Worm (Caenorhabditis elegans): Measurements from ENCODE around the gene Y45F10B.59.

Y45F10B.59 gene

DNA sequence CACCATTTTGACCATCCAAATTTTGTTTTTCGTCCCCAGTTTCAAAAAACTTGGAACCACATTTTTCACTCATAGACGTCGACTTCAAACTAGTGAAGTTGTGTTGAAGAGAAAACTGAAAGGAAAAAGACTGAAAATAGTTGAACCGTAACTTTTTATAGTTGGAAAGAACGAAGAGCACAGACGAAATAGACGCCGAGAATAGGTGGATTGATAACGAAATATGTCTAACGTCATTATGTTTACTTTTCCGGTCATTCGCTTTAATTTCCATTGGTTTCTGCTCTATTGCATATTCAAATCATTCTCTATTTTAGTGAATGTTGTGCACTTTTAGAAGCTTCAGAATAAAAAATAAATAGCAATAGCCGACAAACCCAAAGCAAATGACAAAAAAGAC is 7.3 kb downstream of the Y45F10B.59 start, which contains the start of gene C08F11.13:
TSS of gene C08F11.13 (minus strand) at position 138 of the 400 bp plus-strand sequence.
- TF ChIP-seq pqm-1 (tag; optimal IDR thresholded peaks at IDR 0.05) = peak; percentile 23
- no peak for TF ChIP-seq jun-1 (tag; optimal IDR thresholded peaks at IDR 0.05)
- TF ChIP-seq daf-16 (GFP tag; optimal IDR thresholded peaks at IDR 0.05) = no peak
- peak; percentile 89 for TF ChIP-seq daf-16 (tag; optimal IDR thresholded peaks at IDR 0.05)
- TF ChIP-seq tra-1 (GFP tag; IDR thresholded peaks at IDR 0.05) = no peak
- peak; percentile 7 for TF ChIP-seq nhr-77 (tag; optimal IDR thresholded peaks at IDR 0.05)
- TF ChIP-seq nhr-28 (tag; optimal IDR thresholded peaks at IDR 0.05) = peak; percentile 59
- peak in 1 of 2 experiments; percentile 54 for TF ChIP-seq unc-62 (GFP tag; optimal IDR thresholded peaks at IDR 0.05 in 1 of 2)
- TF ChIP-seq unc-62 (tag; optimal IDR thresholded peaks at IDR 0.05) = no peak
- peak; percentile 44 for TF ChIP-seq dve-1 (tag; optimal IDR thresholded peaks at IDR 0.05; ENCODE audit: insufficient read depth)

DNA sequence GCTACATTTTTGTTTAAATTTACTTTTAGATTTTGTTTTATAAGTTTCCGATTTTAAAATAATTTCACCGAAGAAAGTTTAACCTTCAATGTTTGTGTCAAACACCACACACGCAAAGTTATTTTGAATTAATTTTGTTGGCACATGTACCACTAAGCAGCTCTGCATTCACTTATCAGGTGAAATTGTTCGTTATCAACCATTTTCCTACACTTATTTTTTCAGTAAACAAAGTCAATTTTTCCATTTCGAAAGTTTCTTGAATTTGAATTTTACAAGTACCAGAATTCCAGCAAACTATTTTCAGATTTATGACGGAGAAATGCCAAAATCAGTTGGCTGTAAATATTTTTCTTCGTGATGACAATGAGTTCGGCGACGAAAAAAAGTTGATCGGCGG is 16.8 kb downstream of the Y45F10B.59 start, which contains the start of gene C08F11.3:
TSS of gene C08F11.3 (plus strand) at position 301 of the 400 bp plus-strand sequence.
- no peak for TF ChIP-seq dmd-9 (GFP tag; IDR thresholded peaks at IDR 0.05)
- no peak for TF ChIP-seq daf-16 (GFP tag; optimal IDR thresholded peaks at IDR 0.05)
- peak; percentile 71 for TF ChIP-seq daf-16 (tag; optimal IDR thresholded peaks at IDR 0.05)
- peak; percentile 1 for TF ChIP-seq nhr-28 (tag; optimal IDR thresholded peaks at IDR 0.05)
- TF ChIP-seq nhr-102 (tag; optimal IDR thresholded peaks at IDR 0.05) = no peak

DNA sequence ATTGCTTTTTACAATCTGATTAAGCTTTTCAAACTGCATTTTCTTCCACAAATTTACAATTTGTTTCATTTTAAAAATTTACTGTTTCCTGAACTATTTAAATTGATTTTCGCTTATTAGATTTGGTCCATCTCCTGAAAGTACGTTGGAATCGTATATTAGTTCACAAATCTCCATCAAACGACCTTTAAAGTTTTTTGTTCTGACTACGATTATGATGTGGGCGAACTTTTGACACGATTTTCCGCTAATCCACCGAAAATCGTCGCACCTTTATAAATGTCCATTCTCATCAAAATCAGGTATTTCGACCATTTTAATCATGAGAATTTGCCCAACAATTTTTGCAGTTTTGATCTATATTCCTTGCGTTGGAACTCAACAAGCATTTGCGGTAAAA is 21.1 kb downstream of the Y45F10B.59 start, which contains the start of gene C08F11.1:
TSS of gene C08F11.1 (plus strand) at position 301 of the 400 bp plus-strand sequence.
- no peak for TF ChIP-seq lin-15B (tag; optimal IDR thresholded peaks at IDR 0.05)
- no peak for TF ChIP-seq F37D6.2 (tag; optimal IDR thresholded peaks at IDR 0.05)
- TF ChIP-seq mep-1 (tag; optimal IDR thresholded peaks at IDR 0.05) = no peak

DNA sequence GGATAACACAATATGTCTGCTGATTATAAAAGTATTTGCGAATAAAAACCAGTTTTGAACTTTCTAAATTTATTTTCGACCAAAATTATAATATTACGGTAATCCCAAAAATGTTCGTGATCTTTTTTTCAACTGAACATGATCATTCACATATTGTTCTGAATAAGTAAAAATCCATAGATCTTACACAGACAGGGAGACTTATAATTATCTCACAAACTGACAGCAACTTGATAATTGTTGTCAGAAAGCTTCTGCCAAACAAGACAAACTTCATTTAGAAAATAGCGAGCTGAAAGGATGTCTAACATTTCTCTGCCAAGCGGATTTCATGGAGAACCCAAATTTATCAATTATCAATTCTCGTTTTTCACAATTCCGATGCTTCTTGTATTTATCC is 24.1 kb downstream of the Y45F10B.59 start, which contains the start of gene sru-21:
TSS of gene sru-21 (plus strand) at position 301 of the 400 bp plus-strand sequence.
- TF ChIP-seq php-3 (GFP tag; IDR thresholded peaks at IDR 0.05) (no peak), saeg-2 (GFP tag; IDR thresholded peaks at IDR 0.05) (no peak), ztf-7 (tag; optimal IDR thresholded peaks at IDR 0.05) (no peak), set-16 (GFP tag; IDR thresholded peaks at IDR 0.05) (no peak)

DNA sequence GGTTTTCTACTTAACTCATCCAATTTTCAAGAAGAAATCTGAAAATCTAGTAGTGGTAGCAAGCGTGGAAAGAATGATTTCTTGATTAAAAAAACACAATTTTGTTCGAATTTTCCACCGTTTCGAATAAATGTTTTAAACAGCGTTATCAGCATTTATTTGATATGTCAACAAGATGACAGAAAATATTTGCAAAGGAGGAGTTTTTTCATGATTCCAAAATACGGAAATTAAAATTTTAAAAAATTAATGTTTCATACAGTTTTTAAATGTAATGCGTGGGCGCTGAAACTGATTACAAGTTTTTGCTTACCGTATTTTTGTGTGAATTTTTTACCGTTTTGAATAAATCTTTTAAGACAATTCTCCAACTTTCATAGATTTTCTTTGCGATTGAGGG is 30.2 kb downstream of the Y45F10B.59 start:
- TF ChIP-seq nhr-76 (tag; optimal IDR thresholded peaks at IDR 0.05) (no peak), nhr-25 (tag; optimal IDR thresholded peaks at IDR 0.05; ENCODE audit: borderline replicate concordance, insufficient read depth) (no peak), nhr-28 (tag; optimal IDR thresholded peaks at IDR 0.05) (no peak), ama-1 (optimal IDR thresholded peaks at IDR 0.05) (no peak), dpl-1 (GFP tag; optimal IDR thresholded peaks at IDR 0.05) (no peak), unc-62 (GFP tag; optimal IDR thresholded peaks at IDR 0.05 in 1 of 2) (peak in 1 of 2 experiments; percentile 69), unc-62 (tag; optimal IDR thresholded peaks at IDR 0.05) (no peak), ztf-11 (tag; optimal IDR thresholded peaks at IDR 0.05) (no peak), spr-3 (GFP tag; optimal IDR thresholded peaks at IDR 0.05) (no peak), pqm-1 (tag; optimal IDR thresholded peaks at IDR 0.05) (peak; percentile 24), nhr-77 (tag; optimal IDR thresholded peaks at IDR 0.05) (no peak), F26F4.8 (GFP tag; conservative IDR thresholded peaks at IDR 0.05) (no peak), daf-16 (GFP tag; optimal IDR thresholded peaks at IDR 0.05) (no peak), daf-16 (tag; optimal IDR thresholded peaks at IDR 0.05) (peak; percentile 57)

DNA sequence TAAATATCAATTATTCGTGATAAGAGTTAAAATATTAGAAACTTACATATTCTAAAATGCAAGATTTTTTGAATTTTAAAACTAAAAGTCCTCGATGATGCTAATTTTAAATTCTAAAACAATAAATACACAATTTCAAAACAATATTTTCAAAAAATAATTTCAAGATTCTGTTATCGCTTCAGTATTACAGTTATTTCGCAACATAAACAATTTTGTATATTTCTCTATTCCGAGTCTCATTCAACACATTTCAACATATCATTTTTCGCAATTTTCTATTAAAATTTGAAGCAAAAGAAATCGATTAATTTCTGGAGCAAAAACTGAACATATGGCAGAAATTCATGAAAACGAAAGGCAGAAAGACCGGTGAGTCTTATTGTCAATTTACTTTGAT is 30.7 kb downstream of the Y45F10B.59 start, which contains the start of gene fbxa-98:
TSS of gene fbxa-98 (plus strand) at position 243 of the 400 bp plus-strand sequence.
- TF ChIP-seq ztf-7 (tag; optimal IDR thresholded peaks at IDR 0.05) = peak; percentile 18
- no peak for TF ChIP-seq daf-16 (GFP tag; optimal IDR thresholded peaks at IDR 0.05)
- peak; percentile 80 for TF ChIP-seq daf-16 (tag; optimal IDR thresholded peaks at IDR 0.05)
- TF ChIP-seq pqm-1 (tag; optimal IDR thresholded peaks at IDR 0.05) = no peak

DNA sequence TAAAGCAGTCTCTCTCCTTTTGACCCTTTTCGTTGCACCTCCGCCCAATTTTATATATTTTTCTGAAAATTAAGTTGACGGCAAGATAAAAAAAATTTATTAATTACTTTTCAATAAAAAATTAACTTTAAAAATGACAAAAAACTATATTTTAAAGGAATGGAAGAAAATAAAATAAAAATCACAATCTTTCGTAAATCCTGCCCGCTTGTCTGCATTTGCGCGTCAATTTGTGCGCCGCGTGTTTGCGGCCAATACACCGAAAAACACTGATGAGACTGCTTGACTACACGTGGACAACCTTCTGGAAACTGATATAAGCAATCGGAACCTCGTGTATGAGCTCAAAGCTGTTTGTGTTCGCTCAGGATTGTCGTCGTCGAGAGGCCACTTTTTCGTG is 34.6 kb downstream of the Y45F10B.59 start, which contains the start of gene C08F11.7:
TSS of gene C08F11.7 (plus strand) at position 301 of the 400 bp plus-strand sequence.
- TF ChIP-seq dmd-6 (GFP tag; IDR thresholded peaks at IDR 0.05) = no peak
- no peak for TF ChIP-seq aly-2 (tag; optimal IDR thresholded peaks at IDR 0.05)
- TF ChIP-seq mxl-3 (GFP tag; optimal IDR thresholded peaks at IDR 0.05) = no peak
- no peak for TF ChIP-seq duxl-1 (tag; optimal IDR thresholded peaks at IDR 0.05; ENCODE audit: poor library complexity)
- TF ChIP-seq ctbp-1 (GFP tag; IDR thresholded peaks at IDR 0.05) = no peak
- no peak for TF ChIP-seq nhr-10 (tag; optimal IDR thresholded peaks at IDR 0.05)
- TF ChIP-seq nhr-41 (GFP tag; IDR thresholded peaks at IDR 0.05) = no peak
- no peak for TF ChIP-seq lir-3 (tag; optimal IDR thresholded peaks at IDR 0.05)
- TF ChIP-seq nhr-42 (GFP tag; IDR thresholded peaks at IDR 0.05) = no peak
- no peak for TF ChIP-seq Y5F2A.4 (GFP tag; optimal IDR thresholded peaks at IDR 0.05)
- no peak for TF ChIP-seq mep-1 (tag; optimal IDR thresholded peaks at IDR 0.05)
- no peak for TF ChIP-seq rbr-2 (tag; optimal IDR thresholded peaks at IDR 0.05)
- no peak for TF ChIP-seq ama-1 (optimal IDR thresholded peaks at IDR 0.05)
- no peak for TF ChIP-seq ceh-28 (tag; optimal IDR thresholded peaks at IDR 0.05)
- TF ChIP-seq zip-2 (tag; optimal IDR thresholded peaks at IDR 0.05) = no peak
- TF ChIP-seq Y75B8A.6 (GFP tag; IDR thresholded peaks at IDR 0.05) = no peak
